Fruit fly (Drosophila melanogaster) whole organism, wandering third instar larva: Measurements from ENCODE around the gene Cyp12a4.

Experiments used
- Abd-B ChIP-seq: fragments of >200 bp; optimal IDR thresholded peaks from 2 replicates; lab custom pipeline; 2017; ENCODE audit warnings: missing biosample characterization, missing genetic modification characterization
- CG32264 ChIP-seq: fragments of 200-800 bp; sonication (Bioruptor generic); optimal IDR thresholded peaks from 2 replicates; lab custom pipeline; 2016; ENCODE audit warnings: missing biosample characterization, missing genetic modification characterization
- CrebA ChIP-seq: fragments of 200-800 bp; sonication (Bioruptor generic); optimal IDR thresholded peaks from 2 replicates; lab custom pipeline; 2016; ENCODE audit warnings: missing biosample characterization, mild to moderate bottlenecking, missing genetic modification characterization, borderline replicate concordance
- Dfd ChIP-seq: fragments of >200 bp; optimal IDR thresholded peaks from 2 replicates; lab custom pipeline; 2017; ENCODE audit warnings: missing biosample characterization, missing genetic modification characterization
- Dif ChIP-seq: fragments of 200-275, 200-300 bp; sonication (Bioruptor generic); optimal IDR thresholded peaks from 2 replicates; lab custom pipeline; 2018; ENCODE audit warnings: missing biosample characterization, missing genetic modification characterization; ENCODE audit not compliant: partially characterized antibody
- GATAd ChIP-seq: sonication (Bioruptor generic); optimal IDR thresholded peaks from 2 replicates; lab custom pipeline; 2016; ENCODE audit warnings: missing biosample characterization, missing genetic modification characterization
- HLH106 ChIP-seq: fragments of 200-800 bp; optimal IDR thresholded peaks from 3 replicates; lab custom pipeline; 2019; ENCODE audit warnings: missing biosample characterization, mild to moderate bottlenecking, missing genetic modification characterization, moderate library complexity
- Hnf4 ChIP-seq: fragments of 200-800 bp; sonication (Bioruptor generic); optimal IDR thresholded peaks from 2 replicates; lab custom pipeline; 2016; ENCODE audit warnings: missing biosample characterization, mild to moderate bottlenecking, missing genetic modification characterization
- Hr78 ChIP-seq: fragments of >200 bp; optimal IDR thresholded peaks from 2 replicates; lab custom pipeline; 2017; ENCODE audit warnings: missing biosample characterization, missing genetic modification characterization
- Jra ChIP-seq: sonication (Bioruptor generic); optimal IDR thresholded peaks from 2 replicates; lab custom pipeline; 2016; ENCODE audit warnings: missing biosample characterization, missing genetic modification characterization
- Mio ChIP-seq: sonication (Bioruptor generic); optimal IDR thresholded peaks from 2 replicates; lab custom pipeline; 2016; ENCODE audit warnings: missing biosample characterization, missing genetic modification characterization
- N ChIP-seq: fragments of >200 bp; optimal IDR thresholded peaks from 2 replicates; lab custom pipeline; 2018; ENCODE audit warnings: missing biosample characterization, missing external identifiers, missing genetic modification characterization
- OdsH ChIP-seq: fragments of 200-800 bp; sonication (Bioruptor generic); optimal IDR thresholded peaks from 2 replicates; lab custom pipeline; 2016; ENCODE audit warnings: missing biosample characterization, mild to moderate bottlenecking, missing genetic modification characterization
- Rel ChIP-seq, 2 experiments: fragments of 200-800 bp; sonication (Bioruptor generic) in 1 of 2; optimal IDR thresholded peaks; 2 replicates in 1 of 2; 3 replicates in 1 of 2; lab custom pipeline; 2016 to 2019; ENCODE audit warnings: mild to moderate bottlenecking in 2 of 2, missing biosample characterization in 2 of 2, missing genetic modification characterization in 2 of 2, moderate library complexity in 1 of 2
- Sp1 ChIP-seq: fragments of 200-800 bp; sonication (Bioruptor generic); optimal IDR thresholded peaks from 3 replicates; lab custom pipeline; 2019; ENCODE audit warnings: missing biosample characterization, mild to moderate bottlenecking, missing genetic modification characterization, moderate library complexity
- Vsx2 ChIP-seq: fragments of 200-300, 225-300 bp; sonication (Bioruptor generic); optimal IDR thresholded peaks from 2 replicates; lab custom pipeline; 2018; ENCODE audit warnings: missing biosample characterization, missing genetic modification characterization; ENCODE audit not compliant: partially characterized antibody
- br ChIP-seq: fragments of 200-800 bp; sonication (Bioruptor generic); optimal IDR thresholded peaks from 2 replicates; lab custom pipeline; 2016; ENCODE audit warnings: missing biosample characterization, missing genetic modification characterization
- brk ChIP-seq: fragments of 200-800 bp; sonication (Bioruptor generic); optimal IDR thresholded peaks from 2 replicates; lab custom pipeline; 2016; ENCODE audit warnings: missing biosample characterization, mild to moderate bottlenecking, missing genetic modification characterization
- dl ChIP-seq, 2 experiments: fragments of 175-275, 200-275 bp in 1 of 2; fragments of 200-275 bp in 1 of 2; sonication (Bioruptor generic); optimal IDR thresholded peaks; lab custom pipeline; 2018; ENCODE audit warnings: mild to moderate bottlenecking in 2 of 2, missing biosample characterization in 2 of 2, missing genetic modification characterization in 2 of 2, moderate library complexity in 2 of 2; ENCODE audit not compliant: partially characterized antibody in 2 of 2, insufficient read depth in 1 of 2
- dmrt93B ChIP-seq: fragments of 200-800 bp; sonication (Bioruptor generic); optimal IDR thresholded peaks from 2 replicates; lab custom pipeline; 2018; ENCODE audit warnings: missing biosample characterization, mild to moderate bottlenecking, missing genetic modification characterization
- dsf ChIP-seq: sonication (Bioruptor generic); optimal IDR thresholded peaks from 2 replicates; lab custom pipeline; 2016; ENCODE audit warnings: missing biosample characterization, missing genetic modification characterization, borderline replicate concordance
- ey ChIP-seq: fragments of 200-800 bp; sonication (Bioruptor generic); optimal IDR thresholded peaks from 2 replicates; lab custom pipeline; 2016; ENCODE audit warnings: missing biosample characterization, missing genetic modification characterization
- foxo ChIP-seq, 2 experiments: fragments of 200-800 bp; sonication (Bioruptor generic); optimal IDR thresholded peaks; 2 replicates in 1 of 2; 3 replicates in 1 of 2; lab custom pipeline; 2016 to 2017; ENCODE audit warnings: missing biosample characterization in 2 of 2, missing genetic modification characterization in 2 of 2
- fru ChIP-seq: fragments of 200-800 bp; sonication (Bioruptor generic); optimal IDR thresholded peaks from 3 replicates; lab custom pipeline; 2016; ENCODE audit warnings: missing biosample characterization, mild to moderate bottlenecking, missing genetic modification characterization
- h ChIP-seq: fragments of 200-800 bp; sonication (Bioruptor generic); optimal IDR thresholded peaks from 3 replicates; lab custom pipeline; 2016; ENCODE audit warnings: missing biosample characterization, mild to moderate bottlenecking, missing genetic modification characterization
- jim ChIP-seq: fragments of 175-275, 200-325 bp; sonication (Bioruptor generic); optimal IDR thresholded peaks from 2 replicates; lab custom pipeline; 2016; ENCODE audit warnings: missing biosample characterization, mild to moderate bottlenecking, missing genetic modification characterization
- lola ChIP-seq: fragments of >200 bp; optimal IDR thresholded peaks from 2 replicates; lab custom pipeline; 2017; ENCODE audit warnings: missing biosample characterization, missing genetic modification characterization
- pan ChIP-seq: fragments of >200 bp; optimal IDR thresholded peaks from 2 replicates; lab custom pipeline; 2017
- psq ChIP-seq: fragments of 200-800 bp; sonication (Bioruptor generic); optimal IDR thresholded peaks from 3 replicates; lab custom pipeline; 2017; ENCODE audit warnings: missing biosample characterization, mild to moderate bottlenecking, missing genetic modification characterization, moderate library complexity
- rgr ChIP-seq: fragments of 200-800 bp; sonication (Bioruptor generic); optimal IDR thresholded peaks from 3 replicates; lab custom pipeline; 2016; ENCODE audit warnings: missing biosample characterization, mild to moderate bottlenecking, missing genetic modification characterization
- sage ChIP-seq: fragments of 200-800 bp; sonication (Bioruptor generic); optimal IDR thresholded peaks from 2 replicates; lab custom pipeline; 2016; ENCODE audit warnings: missing biosample characterization, mild to moderate bottlenecking, missing genetic modification characterization
- sv ChIP-seq: fragments of 200-800 bp; sonication (Bioruptor generic); optimal IDR thresholded peaks from 3 replicates; lab custom pipeline; 2016; ENCODE audit warnings: missing biosample characterization, missing genetic modification characterization
- tai ChIP-seq: sonication (Bioruptor generic); optimal IDR thresholded peaks from 2 replicates; lab custom pipeline; 2016; ENCODE audit warnings: missing biosample characterization, missing genetic modification characterization
- usp ChIP-seq: fragments of >200 bp; optimal IDR thresholded peaks from 2 replicates; lab custom pipeline; 2017; ENCODE audit warnings: missing biosample characterization, missing genetic modification characterization
- woc ChIP-seq: sonication (Bioruptor generic); optimal IDR thresholded peaks from 2 replicates; lab custom pipeline; 2016; ENCODE audit warnings: missing biosample characterization, mild to moderate bottlenecking, missing genetic modification characterization

Gene Cyp12a4

DNA sequence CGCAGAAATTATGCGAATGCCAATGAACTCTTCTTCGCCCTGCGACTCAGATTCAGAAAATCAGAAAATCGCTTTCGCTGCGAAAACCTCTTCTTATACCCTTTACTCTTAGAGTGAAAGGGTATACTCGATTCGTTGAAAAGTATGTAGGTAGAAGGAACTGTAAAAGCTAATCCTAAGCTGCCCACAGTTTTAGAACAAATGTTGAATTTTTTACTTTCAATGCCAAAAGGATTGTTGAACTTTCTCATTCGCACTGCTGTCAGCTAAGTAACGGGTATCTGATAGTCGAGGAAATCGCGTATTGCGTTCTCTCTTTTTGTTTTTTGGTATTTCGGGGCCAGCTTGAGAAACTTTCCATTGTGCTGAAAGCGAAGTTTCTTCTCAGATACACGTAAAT is 21.1 kb upstream of the Cyp12a4 start (continued):
- no peak for TF ChIP-seq Jra (GFP tag; lab: Kevin White, UChicago)
- TF ChIP-seq ey (GFP tag; lab: Kevin White, UChicago), result peak; percentile 48

DNA sequence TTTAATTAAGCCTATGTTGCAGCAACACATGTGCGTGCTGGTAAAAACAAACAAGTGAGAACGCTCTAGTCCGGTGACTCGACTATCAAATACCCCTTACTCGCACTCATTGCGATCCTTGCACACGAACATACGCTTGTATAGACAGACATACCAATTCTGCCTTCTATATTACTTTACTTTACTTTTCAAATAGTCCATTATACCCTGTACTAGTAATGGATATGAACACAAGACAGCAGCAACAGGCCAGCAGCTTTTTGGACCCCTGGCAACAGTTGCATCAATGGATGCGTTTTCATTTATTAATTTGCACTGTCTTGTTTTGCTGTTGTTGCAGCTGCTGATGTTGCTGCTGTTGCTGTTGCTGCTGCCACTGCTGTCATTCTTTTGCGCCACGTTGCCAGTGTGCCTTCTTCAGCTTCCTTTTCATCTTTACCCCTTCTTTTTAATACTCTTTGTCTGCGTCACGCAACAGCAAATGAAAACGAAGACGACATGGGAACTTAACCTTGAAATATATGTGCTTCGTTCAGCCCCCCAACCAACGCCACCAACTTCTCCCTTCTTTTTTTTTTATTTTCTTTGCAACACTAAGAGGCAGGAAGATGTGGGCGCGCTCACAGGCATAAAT is 16.3 kb upstream of the Cyp12a4 start:
- peak; percentile 71 for TF ChIP-seq CrebA
- peak; percentile 83 for TF ChIP-seq ey (GFP tag; lab: Kevin White, UChicago)
- TF ChIP-seq brk (GFP tag; lab: Kevin White, UChicago), result no peak
- TF ChIP-seq HLH106 (tag; lab: Kevin White, UChicago), result peak; percentile 77
- TF ChIP-seq rgr (GFP tag; lab: Kevin White, UChicago), result peak; percentile 75
- peak; percentile 32 for TF ChIP-seq Dfd
- peak in 1 of 2 experiments; percentile 86 for TF ChIP-seq foxo (GFP tag; optimal IDR thresholded peaks at IDR 0.05; lab: Kevin White, UChicago)
- peak; percentile 47 for TF ChIP-seq Jra (GFP tag; lab: Kevin White, UChicago)
- TF ChIP-seq woc (GFP tag; lab: Kevin White, UChicago), result peak; percentile 89
- TF ChIP-seq pan (lab: Kevin White, UChicago), result peak; percentile 34
- TF ChIP-seq fru (GFP tag; lab: Kevin White, UChicago), result peak; percentile 82
- peak; percentile 59 for TF ChIP-seq dmrt93B (GFP tag; lab: Kevin White, UChicago)
- no peak for TF ChIP-seq usp (GFP tag; lab: Kevin White, UChicago)
- TF ChIP-seq psq (GFP tag; lab: Kevin White, UChicago), result peak; percentile 64
- peak; percentile 45 for TF ChIP-seq CG32264 (GFP tag; lab: Kevin White, UChicago)
- TF ChIP-seq Hnf4 (GFP tag; lab: Kevin White, UChicago), result no peak
- peak; percentile 59 for TF ChIP-seq Sp1 (GFP tag; lab: Kevin White, UChicago)
- TF ChIP-seq Hr78 (GFP tag; lab: Kevin White, UChicago), result no peak
- TF ChIP-seq OdsH, result peak; percentile 69
- peak; percentile 80 for TF ChIP-seq h (GFP tag; lab: Kevin White, UChicago)
- peak; percentile 78 for TF ChIP-seq br (GFP tag; lab: Kevin White, UChicago)
- TF ChIP-seq, all 38 proteins: peak for 17

- peak; percentile 29 for TF ChIP-seq h (GFP tag; lab: Kevin White, UChicago)
- peak in 1 of 2 experiments; percentile 12 for TF ChIP-seq foxo (GFP tag; optimal IDR thresholded peaks at IDR 0.05; lab: Kevin White, UChicago)
- peak; percentile 24 for TF ChIP-seq fru (GFP tag; lab: Kevin White, UChicago)
- peak; percentile 41 for TF ChIP-seq OdsH
- TF ChIP-seq N (GFP tag; lab: Kevin White, UChicago), result no peak
- no peak for TF ChIP-seq Mio (GFP tag; lab: Kevin White, UChicago)
- TF ChIP-seq, all 38 proteins: peak for 4
Observed at dm6 chr3R:19132146-19132833, 2.7 kb upstream of the Cyp12a4 start, which contains the start of gene Cyp12a5. Cyp12a5 (plus strand) TSS chr3R:19132648.

DNA sequence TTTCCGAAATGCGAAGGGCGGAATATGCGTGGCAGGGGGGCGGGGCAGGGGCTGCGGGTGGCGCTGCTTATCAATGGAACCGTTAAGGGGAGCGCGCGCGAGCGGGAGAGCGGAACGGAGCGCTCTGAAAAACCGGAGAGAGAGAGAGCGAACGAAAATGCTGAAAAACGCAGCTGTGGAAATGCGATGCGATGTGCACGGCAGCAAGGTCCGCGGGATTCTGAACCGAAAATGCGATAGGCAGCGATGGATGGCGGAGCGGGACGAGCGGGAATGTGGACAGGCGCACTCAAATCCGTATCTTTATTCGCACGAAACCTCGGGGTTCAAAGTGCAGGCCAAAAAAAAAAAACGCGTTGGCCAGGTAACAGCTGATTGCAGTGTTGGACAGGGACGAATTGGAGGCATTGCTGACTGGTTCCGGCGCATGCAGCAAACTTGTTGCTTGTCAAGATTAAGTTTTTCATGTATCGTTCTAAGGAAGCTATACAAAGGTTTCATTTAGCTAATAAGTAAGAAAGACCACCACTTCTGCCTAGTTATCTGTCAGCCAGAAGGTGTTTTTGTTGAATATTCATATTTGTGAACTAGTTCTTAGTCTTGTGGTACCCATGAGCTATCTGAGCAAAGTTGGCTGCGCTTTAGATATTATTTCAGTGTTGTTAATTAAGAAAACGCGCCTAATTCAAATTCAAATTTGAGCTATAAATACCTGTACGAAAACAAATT is 12.7 kb downstream of the Cyp12a4 start, which contains the start of gene Ppcs:
Ppcs (minus strand) TSS at position 400 of the 729 bp plus-strand sequence.
- TF ChIP-seq dmrt93B (GFP tag; lab: Kevin White, UChicago) (peak; percentile 78), Vsx2 (GFP tag; lab: Kevin White, UChicago) (peak; percentile 76), fru (GFP tag; lab: Kevin White, UChicago) (peak; percentile 71), pan (lab: Kevin White, UChicago) (no peak), CrebA (no peak), dsf (GFP tag; lab: Kevin White, UChicago) (no peak), jim (GFP tag; lab: Kevin White, UChicago) (peak; percentile 62), Mio (GFP tag; lab: Kevin White, UChicago) (no peak), h (GFP tag; lab: Kevin White, UChicago) (peak; percentile 85), Dfd (no peak), ey (GFP tag; lab: Kevin White, UChicago) (peak; percentile 63), brk (GFP tag; lab: Kevin White, UChicago) (peak; percentile 51), rgr (GFP tag; lab: Kevin White, UChicago) (peak; percentile 65), Rel (GFP tag; optimal IDR thresholded peaks at IDR 0.05; lab: Kevin White, UChicago) (no peak), Rel (tag; optimal IDR thresholded peaks at IDR 0.05; lab: Kevin White, UChicago) (no peak), HLH106 (tag; lab: Kevin White, UChicago) (peak; percentile 70), Hr78 (GFP tag; lab: Kevin White, UChicago) (no peak), foxo (GFP tag; optimal IDR thresholded peaks at IDR 0.05; lab: Kevin White, UChicago) (peak in 1 of 2 experiments; percentile 76), br (GFP tag; lab: Kevin White, UChicago) (peak; percentile 77), sv (GFP tag; lab: Kevin White, UChicago) (peak; percentile 57), woc (GFP tag; lab: Kevin White, UChicago) (peak; percentile 66), N (GFP tag; lab: Kevin White, UChicago) (no peak), tai (GFP tag; lab: Kevin White, UChicago) (peak; percentile 76), lola (no peak), GATAd (no peak), Abd-B (GFP tag; lab: Kevin White, UChicago) (no peak), Sp1 (GFP tag; lab: Kevin White, UChicago) (peak; percentile 57), sage (GFP tag; lab: Kevin White, UChicago) (no peak), Dif (peak; percentile 85), Jra (GFP tag; lab: Kevin White, UChicago) (peak; percentile 66), dl (GFP tag; optimal IDR thresholded peaks at IDR 0.05; lab: Kevin White, UChicago; ENCODE audit: insufficient read depth in 1 of 2, partially characterized antibody in 2 of 2) (peak in 1 of 2 experiments; percentile 79), psq (GFP tag; lab: Kevin White, UChicago) (peak; percentile 51), Hnf4 (GFP tag; lab: Kevin White, UChicago) (peak; percentile 95)
